Worm (Caenorhabditis elegans) whole organism, L4 larva: Measurements from ENCODE around the gene C50F4.16.

Experiments used
- R02D3.7 ChIP-seq: fragments of 150-350 bp; sonication (generic microtip); optimal IDR thresholded peaks from 3 replicates; lab custom pipeline; 2014; ENCODE audit warnings: missing biosample characterization, missing genetic modification characterization
- ceh-28 ChIP-seq: fragments of 150-350 bp; optimal IDR thresholded peaks from 2 replicates; lab custom pipeline; 2014; ENCODE audit warnings: missing biosample characterization, missing genetic modification reagents, missing genetic modification characterization
- cey-2 ChIP-seq: sonication (generic microtip); optimal IDR thresholded peaks from 3 replicates; lab custom pipeline; 2017; ENCODE audit warnings: missing genetic modification characterization, mild to moderate bottlenecking, missing compliant biosample characterization, antibody characterized with exemption, borderline replicate concordance; ENCODE audit not compliant: insufficient read depth
- fkh-10 ChIP-seq: fragments of 150-350 bp; optimal IDR thresholded peaks from 2 replicates; lab custom pipeline; 2014; ENCODE audit warnings: missing biosample characterization, missing genetic modification reagents, missing genetic modification characterization
- nhr-11 ChIP-seq: fragments of 150-350 bp; optimal IDR thresholded peaks from 2 replicates; lab custom pipeline; 2014; ENCODE audit warnings: missing biosample characterization, missing genetic modification characterization
- spr-1 ChIP-seq: sonication (generic microtip); optimal IDR thresholded peaks from 2 replicates; lab custom pipeline; 2016; ENCODE audit warnings: mild to moderate bottlenecking, missing genetic modification characterization, missing compliant biosample characterization
- unc-39 ChIP-seq: sonication (generic microtip); optimal IDR thresholded peaks from 2 replicates; lab custom pipeline; 2017; ENCODE audit warnings: missing biosample characterization, missing genetic modification characterization
- zip-11 ChIP-seq: fragments of 200-800 bp; sonication (Bioruptor generic); IDR thresholded peaks from 2 replicates; pipeline ENCODE4 v1.3.6; 2022; ENCODE audit warnings: missing genetic modification characterization, missing compliant biosample characterization
- ztf-11 ChIP-seq: fragments of 150-350 bp; optimal IDR thresholded peaks from 2 replicates; lab custom pipeline; 2014; ENCODE audit warnings: missing biosample characterization, missing genetic modification characterization

DNA sequence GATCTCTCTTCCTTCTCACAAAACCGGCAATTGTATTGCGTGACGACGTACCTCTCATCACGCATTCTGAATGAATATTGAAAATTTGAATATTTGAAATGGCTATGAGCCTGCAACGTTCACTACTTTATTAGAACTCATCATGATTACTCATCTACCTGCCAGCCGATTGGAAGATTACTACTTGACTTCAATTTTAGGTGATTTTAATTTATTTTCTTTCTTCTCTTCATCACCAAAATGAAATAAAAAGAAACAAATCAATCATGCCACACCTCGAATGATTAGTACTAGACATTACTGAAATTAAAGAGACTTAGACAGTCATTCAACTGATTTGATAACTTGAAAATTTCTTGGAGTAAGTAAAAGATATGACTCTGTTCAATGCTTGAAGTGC is 42.9 kb upstream of the C50F4.16 start:
- TF ChIP-seq unc-39 (no peak), fkh-10 (GFP tag; lab: Kevin White, UChicago) (no peak), spr-1 (tag; lab: Kevin White, UChicago) (no peak), nhr-11 (no peak), ztf-11 (tag; lab: Kevin White, UChicago) (no peak), ceh-28 (tag; lab: Kevin White, UChicago) (no peak), cey-2 (tag; lab: Kevin White, UChicago) (no peak), zip-11 (GFP tag; lab: Robert Waterston, UW) (no peak), R02D3.7 (tag; lab: Kevin White, UChicago) (no peak)
